Fruit fly (Drosophila melanogaster) whole organism, embryonic: ENCODE measurements around the gene Baldspot.

ENCODE experiments used
- CG10267 ChIP-seq: fragments of 200-800 bp; sonication (Bioruptor generic); optimal IDR thresholded peaks from 2 replicates; lab custom pipeline; 2018; ENCODE audit warnings: missing biosample characterization, mild to moderate bottlenecking, missing genetic modification characterization, moderate library complexity
- CG10321 ChIP-seq: fragments of 200-800 bp; sonication (Bioruptor generic); IDR thresholded peaks from 2 replicates; pipeline ENCODE4 v1.3.6; 2022; ENCODE audit warnings: missing biosample characterization, missing genetic modification characterization
- CG8478 ChIP-seq: fragments of >200 bp; optimal IDR thresholded peaks from 2 replicates; lab custom pipeline; 2018
- CG9817 ChIP-seq: fragments of 200-800 bp; sonication (Bioruptor generic); optimal IDR thresholded peaks from 2 replicates; lab custom pipeline; 2018; ENCODE audit warnings: missing biosample characterization, mild to moderate bottlenecking, missing genetic modification characterization, moderate library complexity
- HmgZ ChIP-seq: fragments of 200-800 bp; sonication (Bioruptor generic); optimal IDR thresholded peaks from 2 replicates; lab custom pipeline; 2018; ENCODE audit warnings: missing biosample characterization, mild to moderate bottlenecking, missing genetic modification characterization
- Pdp1 ChIP-seq, 2 experiments: fragments of 200-800 bp; sonication (Bioruptor generic); optimal IDR thresholded peaks; 3 replicates each; lab custom pipeline; 2016; ENCODE audit warnings: missing biosample characterization in 2 of 2, missing genetic modification characterization in 2 of 2, mild to moderate bottlenecking in 1 of 2, moderate library complexity in 1 of 2
- dysf ChIP-seq: fragments of 200-800 bp; sonication (Bioruptor generic); IDR thresholded peaks from 3 replicates; pipeline ENCODE4 v1.3.6; 2022; ENCODE audit warnings: missing biosample characterization, missing genetic modification characterization
- fd102C ChIP-seq: fragments of 200-800 bp; sonication (Bioruptor generic); optimal IDR thresholded peaks from 2 replicates; lab custom pipeline; 2018; ENCODE audit warnings: missing biosample characterization, mild to moderate bottlenecking, missing genetic modification characterization, moderate library complexity
- h ChIP-seq: fragments of >200 bp; optimal IDR thresholded peaks from 2 replicates; lab custom pipeline; 2017

dm6 chr3L:16697069-16697468, 35.7 kb upstream of the Baldspot start:
- TF ChIP-seq CG9817 (tag; lab: Kevin White, UChicago) (peak; percentile 7), h (lab: Kevin White, UChicago) (no peak), HmgZ (tag; lab: Kevin White, UChicago) (no peak), CG10267 (tag; lab: Kevin White, UChicago) (peak; percentile 31), CG8478 (no peak), dysf (GFP tag; lab: Robert Waterston, UW) (0 out of 3 replicates have a peak, but pooled peaks have one; percentile 33), fd102C (GFP tag; lab: Kevin White, UChicago) (no peak), CG10321 (no peak), Pdp1 (GFP tag; optimal IDR thresholded peaks at IDR 0.05; lab: Kevin White, UChicago) (no peak)
